Worm (Caenorhabditis elegans): ENCODE measurements around the gene B0464.6.

B0464.6 gene

ce11 chrIII:9494209-9494608, 28.4 kb upstream of the B0464.6 start:
- TF ChIP-seq zip-8 (tag; optimal IDR thresholded peaks at IDR 0.05) (no peak), bed-3 (GFP tag; optimal IDR thresholded peaks at IDR 0.05) (no peak), lin-13 (tag; optimal IDR thresholded peaks at IDR 0.05) (no peak), mls-2 (tag; optimal IDR thresholded peaks at IDR 0.05) (no peak), unc-120 (tag; optimal IDR thresholded peaks at IDR 0.05; ENCODE audit: poor library complexity, severe bottlenecking) (no peak), lsy-2 (tag; optimal IDR thresholded peaks at IDR 0.05) (no peak), nhr-12 (tag; optimal IDR thresholded peaks at IDR 0.05) (no peak), nhr-76 (tag; optimal IDR thresholded peaks at IDR 0.05) (no peak), nhr-237 (tag; optimal IDR thresholded peaks at IDR 0.05) (no peak), flh-1 (GFP tag; optimal IDR thresholded peaks at IDR 0.05) (no peak), cnd-1 (tag; optimal IDR thresholded peaks at IDR 0.05) (no peak)

ce11 chrIII:9490783-9491547, 25.2 kb upstream of the B0464.6 start, which contains the start of the genes dars-1 and ctr-9:
Gene dars-1, minus strand, starts transcription at chrIII:9491215.
Gene ctr-9, plus strand, starts transcription at chrIII:9491396.
- TF ChIP-seq mab-5 (tag; optimal IDR thresholded peaks at IDR 0.05) (no peak), sem-2 (GFP tag; optimal IDR thresholded peaks at IDR 0.05) (no peak), snpc-4 (tag; optimal IDR thresholded peaks at IDR 0.05) (no peak), ceh-43 (GFP tag; optimal IDR thresholded peaks at IDR 0.05) (no peak), bed-3 (GFP tag; optimal IDR thresholded peaks at IDR 0.05) (no peak), nhr-76 (tag; optimal IDR thresholded peaks at IDR 0.05) (no peak), lsy-2 (tag; optimal IDR thresholded peaks at IDR 0.05) (no peak), mep-1 (tag; optimal IDR thresholded peaks at IDR 0.05) (no peak), unc-62 (GFP tag; optimal IDR thresholded peaks at IDR 0.05) (no peak), zip-8 (tag; optimal IDR thresholded peaks at IDR 0.05) (no peak)

ce11 chrIII:9489798-9490197, 24.0 kb upstream of the B0464.6 start:
- TF ChIP-seq tbx-8 (GFP tag; optimal IDR thresholded peaks at IDR 0.05) (no peak), ztf-11 (tag; optimal IDR thresholded peaks at IDR 0.05) (no peak), unc-39 (tag; optimal IDR thresholded peaks at IDR 0.05) (no peak), ceh-39 (tag; optimal IDR thresholded peaks at IDR 0.05) (no peak), ceh-43 (GFP tag; optimal IDR thresholded peaks at IDR 0.05) (no peak), lsy-2 (tag; optimal IDR thresholded peaks at IDR 0.05) (no peak), mab-5 (tag; optimal IDR thresholded peaks at IDR 0.05) (no peak), bed-3 (GFP tag; optimal IDR thresholded peaks at IDR 0.05) (no peak), elt-3 (tag; optimal IDR thresholded peaks at IDR 0.05) (no peak), flh-1 (GFP tag; optimal IDR thresholded peaks at IDR 0.05) (no peak), ham-2 (GFP tag; optimal IDR thresholded peaks at IDR 0.05) (no peak), blmp-1 (tag; optimal IDR thresholded peaks at IDR 0.05) (no peak), lin-13 (tag; optimal IDR thresholded peaks at IDR 0.05) (no peak), nhr-2 (tag; optimal IDR thresholded peaks at IDR 0.05) (no peak), ces-1 (GFP tag; optimal IDR thresholded peaks at IDR 0.05) (no peak), nhr-12 (tag; optimal IDR thresholded peaks at IDR 0.05) (no peak)

- TF ChIP-seq flh-1 (GFP tag; optimal IDR thresholded peaks at IDR 0.05) (no peak), cnd-1 (tag; optimal IDR thresholded peaks at IDR 0.05) (no peak), ceh-83 (GFP tag; optimal IDR thresholded peaks at IDR 0.05) (no peak), hlh-1 (tag; optimal IDR thresholded peaks at IDR 0.05) (no peak), unc-120 (tag; optimal IDR thresholded peaks at IDR 0.05; ENCODE audit: poor library complexity, severe bottlenecking) (no peak), mab-5 (tag; optimal IDR thresholded peaks at IDR 0.05) (no peak), elt-1 (tag; optimal IDR thresholded peaks at IDR 0.05; ENCODE audit: borderline replicate concordance, insufficient read depth) (no peak), snpc-4 (tag; optimal IDR thresholded peaks at IDR 0.05) (no peak), nhr-28 (tag; optimal IDR thresholded peaks at IDR 0.05) (no peak), unc-39 (tag; optimal IDR thresholded peaks at IDR 0.05) (no peak), elt-3 (tag; optimal IDR thresholded peaks at IDR 0.05) (no peak)
These were observed 22.7 kb upstream of the B0464.6 start, which contains the start of gene nlp-36 for ce11 chrIII:9488431-9488830. Gene nlp-36, plus strand, starts transcription at chrIII:9488731.

DNA sequence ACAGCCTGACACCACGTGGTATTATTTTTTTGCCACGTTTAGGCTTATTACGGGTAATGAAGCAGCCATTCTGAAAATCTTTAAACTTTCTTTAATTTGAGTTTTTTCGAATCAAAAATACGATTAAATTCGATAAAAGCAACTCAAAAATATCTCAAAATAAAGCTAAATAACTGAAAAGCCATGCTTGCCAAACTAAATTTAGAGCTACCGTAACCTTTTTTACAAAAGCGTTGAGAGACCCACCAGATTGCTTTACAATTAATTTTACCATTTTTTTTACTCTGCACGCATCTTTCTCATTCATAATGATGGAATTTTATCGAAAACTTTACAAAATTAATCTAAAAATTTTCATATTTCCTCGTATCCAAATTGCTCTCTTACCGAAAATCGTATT, 22.3 kb upstream of the B0464.6 start:
- no peak for TF ChIP-seq nhr-237 (tag; optimal IDR thresholded peaks at IDR 0.05)
- TF ChIP-seq unc-62 (GFP tag; optimal IDR thresholded peaks at IDR 0.05) = no peak
- TF ChIP-seq zip-8 (tag; optimal IDR thresholded peaks at IDR 0.05) = no peak
- TF ChIP-seq elt-1 (tag; optimal IDR thresholded peaks at IDR 0.05; ENCODE audit: borderline replicate concordance, insufficient read depth) = no peak
- TF ChIP-seq blmp-1 (tag; optimal IDR thresholded peaks at IDR 0.05) = no peak
- no peak for TF ChIP-seq flh-1 (GFP tag; optimal IDR thresholded peaks at IDR 0.05)
- TF ChIP-seq pha-4 (tag; optimal IDR thresholded peaks at IDR 0.05) = no peak
- TF ChIP-seq M03D4.4 (tag; optimal IDR thresholded peaks at IDR 0.05) = no peak
- TF ChIP-seq nhr-12 (tag; optimal IDR thresholded peaks at IDR 0.05) = no peak

Data from whole organism, mixed stage, embryonic.